Fruit fly (Drosophila melanogaster) S2 (cell line): ENCODE measurements around the gene CG6878.

Experiments used
- CG8478 ChIP-seq: fragments of >200 bp; optimal IDR thresholded peaks from 2 replicates; lab custom pipeline; 2018
- CTCF ChIP-seq, 2 experiments: fragments of >200 bp; optimal IDR thresholded peaks; 2 replicates each; lab custom pipeline; 2018

- TF ChIP-seq CG8478 (lab: Kevin White, UChicago), result no peak
- TF ChIP-seq CTCF (optimal IDR thresholded peaks at IDR 0.05; lab: Kevin White, UChicago), result no peak
Observed at dm6 chr3L:15158330-15159114, 3.1 kb upstream of the CG6878 start, which contains the start of the genes Msh6 and Prp31.
